Worm (Caenorhabditis elegans): ENCODE data around the gene F32D8.13.

The F32D8.13 gene

DNA sequence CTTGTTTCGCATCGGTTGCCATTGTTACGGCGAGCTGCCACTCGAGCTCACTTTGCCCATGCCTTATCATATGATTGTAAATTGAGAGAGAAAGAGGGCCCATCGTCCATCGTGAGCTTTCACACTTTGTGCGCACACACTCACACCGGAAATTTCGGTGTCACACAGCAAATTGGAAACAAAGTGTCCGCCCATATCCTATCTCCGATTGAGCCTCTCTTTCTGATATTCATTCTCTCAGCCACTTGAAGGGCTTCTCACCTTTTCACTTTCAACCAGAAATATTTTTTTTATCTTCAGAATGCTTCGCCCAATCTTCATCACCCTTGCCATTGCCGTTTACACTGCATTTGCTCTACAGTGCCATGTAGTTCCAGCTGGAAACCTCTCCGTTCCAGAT lies 33.2 kb upstream of the F32D8.13 start, which contains the start of gene F58B4.3:
TSS of gene F58B4.3 (plus strand) at position 301 of the 400 bp plus-strand sequence.
- no peak for TF ChIP-seq atf-7 (tag; optimal IDR thresholded peaks at IDR 0.05)
- no peak for TF ChIP-seq mcd-1 (GFP tag; IDR thresholded peaks at IDR 0.05)
- no peak for TF ChIP-seq ets-4 (GFP tag; optimal IDR thresholded peaks at IDR 0.05)
- no peak for TF ChIP-seq egl-18 (GFP tag; IDR thresholded peaks at IDR 0.05)
- no peak for TF ChIP-seq F33H1.4 (GFP tag; IDR thresholded peaks at IDR 0.05)
- TF ChIP-seq Y56A3A.18 (GFP tag; IDR thresholded peaks at IDR 0.05) = no peak
- TF ChIP-seq F49E8.2 (tag; optimal IDR thresholded peaks at IDR 0.05; ENCODE audit: insufficient read depth) = no peak
- TF ChIP-seq egrh-3 (GFP tag; IDR thresholded peaks at IDR 0.05) = no peak
- no peak for TF ChIP-seq ekl-4 (GFP tag; IDR thresholded peaks at IDR 0.05)
- TF ChIP-seq bed-1 (GFP tag; IDR thresholded peaks at IDR 0.05) = no peak
- TF ChIP-seq akir-1 (GFP tag; optimal IDR thresholded peaks at IDR 0.05) = no peak
- no peak for TF ChIP-seq rcor-1 (GFP tag; IDR thresholded peaks at IDR 0.05)

- TF ChIP-seq F10E7.11 (tag; optimal IDR thresholded peaks at IDR 0.05) (no peak), ztf-25 (GFP tag; IDR thresholded peaks at IDR 0.05) (no peak), mes-4 (tag; optimal IDR thresholded peaks at IDR 0.05) (no peak), lin-54 (GFP tag; optimal IDR thresholded peaks at IDR 0.05) (no peak), Y53F4B.3 (GFP tag; IDR thresholded peaks at IDR 0.05) (no peak), cebp-2 (GFP tag; IDR thresholded peaks at IDR 0.05) (no peak), ztf-6 (GFP tag; IDR thresholded peaks at IDR 0.05) (no peak), pbrm-1 (GFP tag; IDR thresholded peaks at IDR 0.05) (no peak), dpff-1 (tag; optimal IDR thresholded peaks at IDR 0.05) (no peak), sea-2 (GFP tag; IDR thresholded peaks at IDR 0.05) (no peak), F37B4.10 (GFP tag; IDR thresholded peaks at IDR 0.05) (no peak), B0261.1 (tag; optimal IDR thresholded peaks at IDR 0.05) (no peak), ama-1 (optimal IDR thresholded peaks at IDR 0.05) (no peak), ama-1 (GFP tag; optimal IDR thresholded peaks at IDR 0.05) (no peak), nhr-27 (tag; optimal IDR thresholded peaks at IDR 0.05) (no peak), T26A5.8 (tag; optimal IDR thresholded peaks at IDR 0.05) (no peak)
These were observed 29.3 kb upstream of the F32D8.13 start for ce11 chrV:10925658-10926057.

DNA sequence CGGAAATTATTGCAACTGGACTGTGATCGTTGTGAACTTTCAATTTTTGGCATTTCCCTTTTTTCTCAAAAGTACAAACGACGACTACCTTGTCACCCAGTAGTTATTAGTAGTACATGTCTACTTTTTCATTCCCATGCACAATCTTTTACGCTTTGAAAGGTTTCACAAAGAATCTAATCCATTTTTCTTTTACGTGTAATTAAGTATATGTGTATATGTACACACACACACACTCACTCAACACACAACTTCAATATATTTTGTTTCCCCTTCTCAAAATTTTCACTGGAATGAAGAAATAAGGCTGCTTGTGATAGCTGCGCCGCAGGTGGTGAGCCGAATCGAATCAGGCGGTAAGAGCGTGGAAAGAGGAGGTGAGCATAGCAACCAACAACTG lies 28.4 kb upstream of the F32D8.13 start, which contains the start of gene F58B4.6:
TSS of gene F58B4.6 (plus strand) at position 301 of the 400 bp plus-strand sequence.
- TF ChIP-seq mel-28 (tag; optimal IDR thresholded peaks at IDR 0.05; ENCODE audit: borderline replicate concordance) (no peak), cebp-2 (GFP tag; IDR thresholded peaks at IDR 0.05) (no peak), pbrm-1 (GFP tag; IDR thresholded peaks at IDR 0.05) (no peak), hlh-26 (GFP tag; conservative IDR thresholded peaks at IDR 0.05) (no peak), ztf-6 (GFP tag; IDR thresholded peaks at IDR 0.05) (no peak), unc-130 (GFP tag; optimal IDR thresholded peaks at IDR 0.05) (no peak)

- TF ChIP-seq lsl-1 (GFP tag; optimal IDR thresholded peaks at IDR 0.05) (no peak), nhr-120 (GFP tag; IDR thresholded peaks at IDR 0.05) (no peak)
These were observed 26.9 kb upstream of the F32D8.13 start, which contains the start of gene F58B4.7 for ce11 chrV:10923229-10923628. Gene F58B4.7 (minus strand): TSS chrV:10923329.

ce11 chrV:10921747-10922146 lies 25.4 kb upstream of the F32D8.13 start, which contains the start of gene nas-31:
Gene nas-31 (minus strand): TSS chrV:10921847.
- TF ChIP-seq lsy-27 (tag; optimal IDR thresholded peaks at IDR 0.05; ENCODE audit: borderline replicate concordance, insufficient read depth) (no peak), nhr-179 (tag; optimal IDR thresholded peaks at IDR 0.05) (no peak), ztf-18 (tag; optimal IDR thresholded peaks at IDR 0.05) (no peak), lag-1 (GFP tag; IDR thresholded peaks at IDR 0.05) (no peak), snpc-1.1 (tag; optimal IDR thresholded peaks at IDR 0.05; ENCODE audit: insufficient read depth) (no peak), madf-3 (GFP tag; IDR thresholded peaks at IDR 0.05) (no peak), dpff-1 (tag; optimal IDR thresholded peaks at IDR 0.05) (no peak), mel-28 (tag; optimal IDR thresholded peaks at IDR 0.05; ENCODE audit: borderline replicate concordance) (no peak), F52B5.7 (tag; optimal IDR thresholded peaks at IDR 0.05) (no peak), gei-17 (GFP tag; optimal IDR thresholded peaks at IDR 0.05) (no peak), rpc-1 (optimal IDR thresholded peaks at IDR 0.05) (no peak), rpc-1 (tag; optimal IDR thresholded peaks at IDR 0.05) (no peak), hlh-26 (GFP tag; conservative IDR thresholded peaks at IDR 0.05) (no peak)

All from whole organism, young adult.